Worm (Caenorhabditis elegans) whole organism, L1 larva: ENCODE measurements around the gene K06G5.3.
A peak's percentile ranks its signal among the peaks of the same experiment; 100 is the strongest.

Source experiments
- C04F5.9 ChIP-seq: sonication (generic microtip); optimal IDR thresholded peaks from 2 replicates; lab custom pipeline; 2016; ENCODE audit warnings: missing genetic modification characterization, missing compliant biosample characterization
- F16B12.6 ChIP-seq: fragments of 150-350 bp; optimal IDR thresholded peaks from 2 replicates; lab custom pipeline; 2014; ENCODE audit warnings: missing biosample characterization, missing genetic modification characterization
- aha-1 ChIP-seq: fragments of 150-350 bp; optimal IDR thresholded peaks from 2 replicates; lab custom pipeline; 2014; ENCODE audit warnings: missing biosample characterization, missing genetic modification characterization
- alr-1 ChIP-seq: fragments of 200-800 bp; sonication (Bioruptor generic); optimal IDR thresholded peaks from 2 replicates; lab custom pipeline; 2018; ENCODE audit warnings: borderline replicate concordance, mild to moderate bottlenecking, missing genetic modification characterization, missing compliant biosample characterization
- ama-1 ChIP-seq: fragments of 150-350 bp; optimal IDR thresholded peaks from 2 replicates; lab custom pipeline; 2014
- blmp-1 ChIP-seq: fragments of 150-350 bp; optimal IDR thresholded peaks from 2 replicates; lab custom pipeline; 2014; ENCODE audit warnings: missing biosample characterization, missing genetic modification characterization
- ceh-8 ChIP-seq: fragments of 200-800 bp; sonication (Bioruptor generic); optimal IDR thresholded peaks from 2 replicates; lab custom pipeline; 2018; ENCODE audit warnings: mild to moderate bottlenecking, missing genetic modification characterization, moderate library complexity, missing compliant biosample characterization
- ceh-90 ChIP-seq: sonication (generic microtip); optimal IDR thresholded peaks from 2 replicates; lab custom pipeline; 2016; ENCODE audit warnings: missing genetic modification characterization, missing compliant biosample characterization
- dpl-1 ChIP-seq, 3 experiments: fragments of 150-350 bp in 2 of 3; sonication (generic microtip) in 1 of 3; optimal IDR thresholded peaks; 2 replicates each; lab custom pipeline; 2014 to 2017; ENCODE audit warnings: missing biosample characterization in 3 of 3, missing genetic modification characterization in 3 of 3, missing genetic modification reagents in 3 of 3
- dsc-1 ChIP-seq: sonication (generic microtip); optimal IDR thresholded peaks from 2 replicates; lab custom pipeline; 2016; ENCODE audit warnings: mild to moderate bottlenecking, missing genetic modification characterization, missing compliant biosample characterization
- efl-1 ChIP-seq, 4 experiments: fragments of 150-350 bp; optimal IDR thresholded peaks in 3 of 4; peaks in 1 of 4; 1 replicate in 1 of 4; 2 replicates in 3 of 4; lab custom pipeline; 2014; ENCODE audit warnings: missing biosample characterization in 2 of 4, missing genetic modification characterization in 2 of 4, missing genetic modification reagents in 2 of 4
- efl-3 ChIP-seq: fragments of 200-800 bp; sonication (Bioruptor generic); optimal IDR thresholded peaks from 2 replicates; lab custom pipeline; 2018; ENCODE audit warnings: mild to moderate bottlenecking, missing genetic modification characterization, missing compliant biosample characterization
- egl-27 ChIP-seq, 2 experiments: fragments of 150-350 bp in 1 of 2; sonication (generic microtip); optimal IDR thresholded peaks; 3 replicates each; lab custom pipeline; 2017 to 2018; ENCODE audit warnings: missing biosample characterization in 2 of 2, missing genetic modification characterization in 2 of 2, missing genetic modification reagents in 2 of 2
- elt-2 ChIP-seq: sonication (generic microtip); optimal IDR thresholded peaks from 2 replicates; lab custom pipeline; 2016; ENCODE audit warnings: missing genetic modification characterization, mild to moderate bottlenecking, inconsistent platforms, missing compliant biosample characterization, missing genetic modification reagents
- fkh-10 ChIP-seq: sonication (generic microtip); optimal IDR thresholded peaks from 2 replicates; lab custom pipeline; 2017; ENCODE audit warnings: missing biosample characterization, missing genetic modification reagents, missing genetic modification characterization
- fkh-4 ChIP-seq: sonication (generic microtip); optimal IDR thresholded peaks from 2 replicates; lab custom pipeline; 2016; ENCODE audit warnings: missing compliant biosample characterization, missing genetic modification characterization, borderline replicate concordance
- grh-1 ChIP-seq: fragments of 200-800 bp; sonication (Bioruptor generic); IDR thresholded peaks from 2 replicates; pipeline ENCODE4 v1.3.6; 2022; ENCODE audit warnings: missing genetic modification reagents, missing genetic modification characterization, missing compliant biosample characterization
- lin-14 ChIP-seq: fragments of 200-800 bp; sonication (Bioruptor generic); optimal IDR thresholded peaks from 2 replicates; lab custom pipeline; 2018; ENCODE audit warnings: mild to moderate bottlenecking, missing genetic modification characterization, moderate library complexity, missing compliant biosample characterization
- lin-15B ChIP-seq: fragments of 150-350 bp; sonication (generic microtip); optimal IDR thresholded peaks from 3 replicates; lab custom pipeline; 2014; ENCODE audit warnings: missing biosample characterization, missing genetic modification characterization
- lin-35 ChIP-seq, 2 experiments: fragments of 150-350 bp; optimal IDR thresholded peaks; 2 replicates each; lab custom pipeline; 2014; ENCODE audit warnings: missing biosample characterization in 2 of 2, missing genetic modification characterization in 2 of 2, missing genetic modification reagents in 2 of 2
- lir-3 ChIP-seq: sonication (generic microtip); optimal IDR thresholded peaks from 2 replicates; lab custom pipeline; 2016; ENCODE audit warnings: mild to moderate bottlenecking, missing genetic modification characterization, moderate library complexity, missing compliant biosample characterization; ENCODE audit not compliant: poor library complexity
- mdl-1 ChIP-seq, 2 experiments: fragments of 150-350 bp; optimal IDR thresholded peaks; 2 replicates each; lab custom pipeline; 2014 to 2017; ENCODE audit warnings: missing biosample characterization in 2 of 2, missing genetic modification characterization in 2 of 2, inconsistent platforms in 1 of 2
- mef-2 ChIP-seq: fragments of 150-350 bp; optimal IDR thresholded peaks from 2 replicates; lab custom pipeline; 2014; ENCODE audit warnings: missing biosample characterization, missing genetic modification characterization
- nhr-11 ChIP-seq: fragments of 150-350 bp; optimal IDR thresholded peaks from 2 replicates; lab custom pipeline; 2014; ENCODE audit warnings: missing biosample characterization, missing genetic modification characterization
- nhr-12 ChIP-seq: sonication (generic microtip); optimal IDR thresholded peaks from 2 replicates; lab custom pipeline; 2017; ENCODE audit warnings: missing biosample characterization, missing genetic modification characterization
- nhr-19 ChIP-seq: fragments of 200-800 bp; sonication (Bioruptor generic); conservative IDR thresholded peaks from 2 replicates; pipeline ENCODE4 v1.3.6; 2022; ENCODE audit warnings: missing genetic modification characterization, missing compliant biosample characterization
- nhr-237 ChIP-seq: fragments of 150-350 bp; optimal IDR thresholded peaks from 2 replicates; lab custom pipeline; 2014; ENCODE audit warnings: missing biosample characterization, missing genetic modification characterization
- nhr-85 ChIP-seq: sonication (generic microtip); peaks from one replicate; lab custom pipeline; 2016; ENCODE audit warnings: missing genetic modification characterization, inconsistent platforms, missing compliant biosample characterization
- nhr-90 ChIP-seq: sonication (generic microtip); optimal IDR thresholded peaks from 2 replicates; lab custom pipeline; 2016; ENCODE audit warnings: mild to moderate bottlenecking, missing genetic modification characterization, missing compliant biosample characterization; ENCODE audit not compliant: poor library complexity
- skn-1 ChIP-seq: fragments of 150-350 bp; optimal IDR thresholded peaks from 2 replicates; lab custom pipeline; 2014; ENCODE audit warnings: missing biosample characterization, missing genetic modification characterization
- snu-23 ChIP-seq: sonication (generic microtip); optimal IDR thresholded peaks from 2 replicates; lab custom pipeline; 2016; ENCODE audit warnings: missing genetic modification characterization, missing compliant biosample characterization
- tbx-2 ChIP-seq: sonication (generic microtip); optimal IDR thresholded peaks from 2 replicates; lab custom pipeline; 2016; ENCODE audit warnings: missing genetic modification characterization, missing compliant biosample characterization
- unc-130 ChIP-seq: fragments of 150-350 bp; optimal IDR thresholded peaks from 2 replicates; lab custom pipeline; 2017; ENCODE audit warnings: missing biosample characterization, missing genetic modification characterization, inconsistent platforms
- unc-62 ChIP-seq: fragments of 150-350 bp; optimal IDR thresholded peaks from 2 replicates; lab custom pipeline; 2014; ENCODE audit warnings: missing biosample characterization, missing genetic modification reagents, missing genetic modification characterization
- zip-4 ChIP-seq: fragments of 200-800 bp; sonication (Bioruptor generic); optimal IDR thresholded peaks from 2 replicates; lab custom pipeline; 2018; ENCODE audit warnings: mild to moderate bottlenecking, missing genetic modification characterization, moderate library complexity, missing compliant biosample characterization

K06G5.3 gene

ce11 chrX:14247436-14248103 is 24.5 kb upstream of the K06G5.3 start, which contains the start of gene K04C1.5:
TSS of gene K04C1.5 (plus strand) at chrX:14248053.
- TF ChIP-seq alr-1 (tag; lab: Kevin White, UChicago) = no peak
- no peak for TF ChIP-seq dsc-1 (tag; lab: Kevin White, UChicago)
- TF ChIP-seq snu-23 (GFP tag; lab: Kevin White, UChicago) = no peak
- TF ChIP-seq zip-4 (GFP tag; lab: Kevin White, UChicago) = no peak
- no peak for TF ChIP-seq mef-2

- TF ChIP-seq egl-27 (tag; optimal IDR thresholded peaks at IDR 0.05; lab: Kevin White, UChicago) = no peak
- TF ChIP-seq grh-1 (GFP tag; lab: Robert Waterston, UW) = no peak
- TF ChIP-seq unc-62 (GFP tag; lab: Kevin White, UChicago) = no peak
- TF ChIP-seq ama-1 (lab: Kevin White, UChicago) = no peak
- no peak for TF ChIP-seq lin-14 (GFP tag; lab: Kevin White, UChicago)
- TF ChIP-seq lin-15B = no peak
- no peak for TF ChIP-seq skn-1 (tag; lab: Kevin White, UChicago)
- no peak for TF ChIP-seq tbx-2 (tag; lab: Kevin White, UChicago)
- TF ChIP-seq dpl-1 (GFP tag; optimal IDR thresholded peaks at IDR 0.05; lab: Kevin White, UChicago) = no peak
- TF ChIP-seq ceh-8 (GFP tag; lab: Kevin White, UChicago) = no peak
- no peak for TF ChIP-seq C04F5.9 (tag; lab: Kevin White, UChicago)
These were observed 23.5 kb upstream of the K06G5.3 start, which contains the start of gene mlc-6 for ce11 chrX:14246518-14246917. TSS of gene mlc-6 (minus strand) at chrX:14246618.

- TF ChIP-seq snu-23 (GFP tag; lab: Kevin White, UChicago) (peak; percentile 6), nhr-85 (no peak), mdl-1 (tag; optimal IDR thresholded peaks at IDR 0.05; lab: Kevin White, UChicago) (peak in 1 of 2 experiments; percentile 7), nhr-19 (no peak), lin-35 (GFP tag; optimal IDR thresholded peaks at IDR 0.05; lab: Kevin White, UChicago) (peak in 1 of 2 experiments; percentile 49), F16B12.6 (tag; lab: Kevin White, UChicago) (peak; percentile 77), dpl-1 (GFP tag; optimal IDR thresholded peaks at IDR 0.05; lab: Kevin White, UChicago) (peak in 2 of 3 experiments; percentile 4 to 19), blmp-1 (tag; lab: Kevin White, UChicago) (peak; percentile 51)
These were observed 21.4 kb upstream of the K06G5.3 start for ce11 chrX:14244493-14244892.

DNA sequence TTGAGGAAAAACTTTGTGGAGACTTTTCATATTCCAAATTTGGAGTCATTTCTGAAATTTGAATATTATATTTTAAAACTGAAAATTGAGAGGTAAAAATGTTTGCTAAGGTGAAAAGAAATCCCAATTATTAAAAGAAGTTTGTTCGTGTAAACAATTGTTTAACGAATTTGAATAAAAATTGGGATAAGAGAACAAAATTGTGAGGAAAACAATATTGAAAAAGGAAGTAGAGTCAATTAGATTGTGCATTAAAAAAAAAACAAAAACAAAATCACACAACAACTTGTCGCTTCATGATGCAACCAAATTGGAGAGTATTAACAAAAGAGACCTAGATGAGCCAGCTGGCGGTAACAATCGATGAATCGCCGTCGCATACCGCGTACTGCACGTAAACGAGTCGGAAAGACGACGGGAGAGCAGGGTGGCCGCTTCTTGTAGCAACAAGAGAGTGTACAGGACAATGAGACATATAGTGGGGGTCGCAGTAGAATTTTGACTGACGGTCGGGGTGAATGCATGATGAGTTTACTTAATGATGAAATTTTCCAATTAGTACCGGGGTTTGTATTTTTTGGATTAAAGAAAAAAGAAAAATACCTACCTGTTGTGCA is 20.4 kb upstream of the K06G5.3 start, which contains the start of gene K04C1.3:
Gene K04C1.3, minus strand, starts transcription at position 51 of the 617 bp plus-strand sequence.
- no peak for TF ChIP-seq nhr-11 (tag; lab: Kevin White, UChicago)
- TF ChIP-seq lir-3 (tag; lab: Kevin White, UChicago) = no peak
- no peak for TF ChIP-seq fkh-10 (GFP tag; lab: Kevin White, UChicago)
- TF ChIP-seq nhr-19 = no peak
- TF ChIP-seq nhr-12 (tag; lab: Kevin White, UChicago) = no peak
- TF ChIP-seq alr-1 (tag; lab: Kevin White, UChicago) = no peak
- TF ChIP-seq blmp-1 (tag; lab: Kevin White, UChicago) = no peak
- no peak for TF ChIP-seq grh-1 (GFP tag; lab: Robert Waterston, UW)
- no peak for TF ChIP-seq fkh-4
- TF ChIP-seq efl-1 (optimal IDR thresholded peaks at IDR 0.05; lab: Kevin White, UChicago) = no peak
- TF ChIP-seq efl-1 (GFP tag; optimal IDR thresholded peaks at IDR 0.05 in 1 of 2; lab: Kevin White, UChicago) = no peak
- no peak for TF ChIP-seq aha-1 (tag; lab: Kevin White, UChicago)
- no peak for TF ChIP-seq nhr-237 (tag; lab: Kevin White, UChicago)
- no peak for TF ChIP-seq elt-2
- TF ChIP-seq efl-3 (GFP tag; lab: Kevin White, UChicago) = no peak
- no peak for TF ChIP-seq ceh-90 (tag; lab: Kevin White, UChicago)
- no peak for TF ChIP-seq nhr-90 (tag; lab: Kevin White, UChicago)
- no peak for TF ChIP-seq tbx-2 (tag; lab: Kevin White, UChicago)
- no peak for TF ChIP-seq snu-23 (GFP tag; lab: Kevin White, UChicago)
- no peak for TF ChIP-seq F16B12.6 (tag; lab: Kevin White, UChicago)
- TF ChIP-seq unc-130 (tag; lab: Kevin White, UChicago) = no peak
- TF ChIP-seq, all 84 proteins: peak for 0
